Worm (Caenorhabditis elegans) whole organism, L2 larva: ENCODE results near the gene F57E7.4.

Experiments used
- nhr-25 ChIP-seq: fragments of 150-350 bp; sonication (generic microtip); optimal IDR thresholded peaks from 3 replicates; lab custom pipeline; 2014; ENCODE audit warnings: missing biosample characterization, missing genetic modification characterization
- sma-9 ChIP-seq, 2 experiments: fragments of 150-350 bp in 1 of 2; sonication (generic microtip) in 1 of 2; optimal IDR thresholded peaks; 2 replicates each; lab custom pipeline; 2014 to 2016; ENCODE audit warnings: missing genetic modification characterization in 2 of 2, mild to moderate bottlenecking in 1 of 2, missing biosample characterization in 1 of 2, missing compliant biosample characterization in 1 of 2, missing genetic modification reagents in 1 of 2, moderate library complexity in 1 of 2
- zag-1 ChIP-seq: fragments of 150-350 bp; optimal IDR thresholded peaks from 2 replicates; lab custom pipeline; 2014; ENCODE audit warnings: missing biosample characterization, missing genetic modification characterization

DNA sequence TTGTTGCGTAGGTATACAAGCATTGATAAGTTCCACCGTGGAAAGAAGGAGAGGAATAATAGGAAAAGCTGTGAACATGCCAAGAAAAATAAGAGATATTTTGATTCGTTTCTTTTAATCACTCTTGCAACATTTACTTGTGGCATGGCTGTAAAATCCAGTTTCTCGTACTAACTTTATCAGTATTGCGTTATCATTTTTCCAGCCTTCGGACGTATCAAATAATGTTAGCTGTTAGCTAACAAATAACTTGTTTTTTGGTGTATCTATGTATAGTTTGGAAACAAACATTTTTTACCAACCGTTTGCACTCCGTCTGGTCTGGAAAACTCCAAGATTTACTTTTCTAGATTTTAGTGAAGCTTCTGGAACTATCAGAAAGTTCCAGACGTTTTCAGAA lies 47.3 kb downstream of the F57E7.4 start, which contains the start of gene clec-234:
- TF ChIP-seq zag-1 (tag; lab: Kevin White, UChicago) (no peak), nhr-25 (tag; lab: Kevin White, UChicago) (no peak), sma-9 (GFP tag; optimal IDR thresholded peaks at IDR 0.05; lab: Kevin White, UChicago) (no peak), sma-9 (tag; optimal IDR thresholded peaks at IDR 0.05; lab: Kevin White, UChicago) (no peak)
